Worm (Caenorhabditis elegans) whole organism, mixed stage, embryonic: ENCODE measurements around the gene srh-187.

Experiments used
- ces-1 ChIP-seq: fragments of 150-350 bp; optimal IDR thresholded peaks from 2 replicates; lab custom pipeline; 2014; ENCODE audit warnings: missing biosample characterization, missing genetic modification reagents, missing genetic modification characterization
- elt-1 ChIP-seq: sonication (generic microtip); optimal IDR thresholded peaks from 2 replicates; lab custom pipeline; 2017; ENCODE audit warnings: missing genetic modification characterization, mild to moderate bottlenecking, missing compliant biosample characterization, antibody characterized with exemption, moderate library complexity, borderline replicate concordance; ENCODE audit not compliant: insufficient read depth
- elt-3 ChIP-seq: fragments of 150-350 bp; optimal IDR thresholded peaks from 2 replicates; lab custom pipeline; 2014; ENCODE audit warnings: missing biosample characterization, missing genetic modification characterization
- lin-13 ChIP-seq: fragments of 150-350 bp; optimal IDR thresholded peaks from 2 replicates; lab custom pipeline; 2014; ENCODE audit warnings: missing biosample characterization, missing genetic modification characterization
- nhr-12 ChIP-seq: fragments of 150-350 bp; optimal IDR thresholded peaks from 2 replicates; lab custom pipeline; 2014; ENCODE audit warnings: missing biosample characterization, missing genetic modification characterization
- nhr-237 ChIP-seq: fragments of 150-350 bp; optimal IDR thresholded peaks from 2 replicates; lab custom pipeline; 2014; ENCODE audit warnings: missing biosample characterization, missing genetic modification characterization
- nhr-28 ChIP-seq: fragments of 150-350 bp; optimal IDR thresholded peaks from 2 replicates; lab custom pipeline; 2014; ENCODE audit warnings: missing biosample characterization, missing genetic modification characterization
- snpc-4 ChIP-seq: fragments of 150-350 bp; optimal IDR thresholded peaks from 2 replicates; lab custom pipeline; 2014; ENCODE audit warnings: missing biosample characterization, missing genetic modification characterization
- unc-62 ChIP-seq: fragments of 150-350 bp; optimal IDR thresholded peaks from 2 replicates; lab custom pipeline; 2014; ENCODE audit warnings: missing biosample characterization, missing genetic modification reagents, missing genetic modification characterization

DNA sequence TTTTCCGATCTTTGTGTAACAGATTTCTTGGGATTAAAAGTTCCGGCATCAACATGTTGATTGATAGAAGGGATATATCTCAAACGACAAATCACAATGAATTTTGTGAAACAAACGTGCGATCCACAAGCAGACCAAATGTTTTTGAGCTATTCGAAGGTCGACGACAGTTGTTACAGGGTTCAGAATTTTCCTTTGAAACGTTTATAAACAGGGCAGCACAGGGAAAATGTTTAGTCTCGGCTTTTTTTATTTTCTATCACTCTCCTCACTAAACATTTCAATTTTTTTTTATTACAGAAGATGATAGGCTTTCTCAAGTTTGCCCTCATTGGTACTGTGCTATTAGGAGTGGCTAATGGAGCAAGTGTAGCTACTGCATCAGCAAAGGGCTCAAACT is 25.2 kb upstream of the srh-187 start, which contains the start of gene exc-13:
- TF ChIP-seq snpc-4 (tag; lab: Kevin White, UChicago): no peak
- TF ChIP-seq nhr-28 (tag; lab: Kevin White, UChicago): no peak
- no peak for TF ChIP-seq elt-1
- TF ChIP-seq nhr-12: no peak
- TF ChIP-seq ces-1: no peak
- TF ChIP-seq unc-62 (GFP tag; lab: Kevin White, UChicago): no peak
- no peak for TF ChIP-seq elt-3 (tag; lab: Kevin White, UChicago)
- no peak for TF ChIP-seq nhr-237 (tag; lab: Kevin White, UChicago)
- no peak for TF ChIP-seq lin-13 (tag; lab: Kevin White, UChicago)
